Fruit fly (Drosophila melanogaster) whole organism, pupa: ENCODE measurements around the gene GV1.

Source experiments
- CG10348 ChIP-seq: fragments of 200-800 bp; sonication (Bioruptor generic); IDR thresholded peaks from 2 replicates; pipeline ENCODE4 v1.3.6; 2022; ENCODE audit warnings: missing biosample characterization, missing genetic modification characterization
- CG12605 ChIP-seq: fragments of 200-800 bp; sonication (Bioruptor generic); IDR thresholded peaks from 2 replicates; pipeline ENCODE4 v1.3.6; 2022; ENCODE audit warnings: missing biosample characterization, missing genetic modification characterization
- CG13204 ChIP-seq: fragments of 200-800 bp; sonication (Bioruptor generic); optimal IDR thresholded peaks from 2 replicates; lab custom pipeline; 2018; ENCODE audit warnings: missing biosample characterization, mild to moderate bottlenecking, missing genetic modification characterization, moderate library complexity
- CG14655 ChIP-seq: fragments of 200-800 bp; sonication (Bioruptor generic); optimal IDR thresholded peaks from 3 replicates; lab custom pipeline; 2017; ENCODE audit warnings: mild to moderate bottlenecking, missing biosample characterization, missing genetic modification reagents, missing genetic modification characterization
- CG15710 ChIP-seq: fragments of 200-800 bp; sonication (Bioruptor generic); optimal IDR thresholded peaks from 2 replicates; lab custom pipeline; 2018; ENCODE audit warnings: missing biosample characterization, mild to moderate bottlenecking, missing genetic modification characterization, moderate library complexity
- CG17806 ChIP-seq: fragments of 200-800 bp; sonication (Bioruptor generic); optimal IDR thresholded peaks from 2 replicates; lab custom pipeline; 2018; ENCODE audit warnings: missing biosample characterization, mild to moderate bottlenecking, missing genetic modification characterization, moderate library complexity
- CG32121 ChIP-seq: fragments of 200-800 bp; sonication (Bioruptor generic); IDR thresholded peaks from 2 replicates; pipeline ENCODE4 v1.3.6; 2022; ENCODE audit warnings: missing biosample characterization, missing genetic modification characterization
- CG34367 ChIP-seq: fragments of 200-800 bp; sonication (Bioruptor generic); optimal IDR thresholded peaks from 2 replicates; lab custom pipeline; 2018; ENCODE audit warnings: missing biosample characterization, mild to moderate bottlenecking, missing genetic modification characterization
- CG4496 ChIP-seq: fragments of 200-800 bp; sonication (Bioruptor generic); IDR thresholded peaks from 3 replicates; pipeline ENCODE4 v1.3.6; 2022; ENCODE audit warnings: missing biosample characterization, missing genetic modification characterization
- CG8159 ChIP-seq: fragments of 200-800 bp; sonication (Bioruptor generic); optimal IDR thresholded peaks from 3 replicates; lab custom pipeline; 2018; ENCODE audit warnings: missing biosample characterization, mild to moderate bottlenecking, missing genetic modification characterization, moderate library complexity
- CG8301 ChIP-seq: fragments of 200-800 bp; sonication (Bioruptor generic); optimal IDR thresholded peaks from 2 replicates; lab custom pipeline; 2018; ENCODE audit warnings: missing biosample characterization, mild to moderate bottlenecking, missing genetic modification characterization
- CG9948 ChIP-seq: fragments of 200-800 bp; sonication (Bioruptor generic); optimal IDR thresholded peaks from 2 replicates; lab custom pipeline; 2018; ENCODE audit warnings: missing biosample characterization, mild to moderate bottlenecking, missing genetic modification characterization, moderate library complexity
- D1 ChIP-seq: fragments of 200-800 bp; sonication (Bioruptor generic); optimal IDR thresholded peaks from 2 replicates; lab custom pipeline; 2018; ENCODE audit warnings: missing biosample characterization, mild to moderate bottlenecking, missing genetic modification characterization, moderate library complexity
- EcR ChIP-seq: fragments of 200-800 bp; sonication (Bioruptor generic); optimal IDR thresholded peaks from 3 replicates; lab custom pipeline; 2019; ENCODE audit warnings: missing biosample characterization, missing genetic modification characterization, mild to moderate bottlenecking, moderate library complexity, missing genetic modification reagents
- Ets98B ChIP-seq: fragments of 200-800 bp; sonication (Bioruptor generic); IDR thresholded peaks from 2 replicates; pipeline ENCODE4 v1.3.6; 2022; ENCODE audit warnings: missing biosample characterization, missing genetic modification characterization
- Pif1A ChIP-seq: fragments of 200-800 bp; sonication (Bioruptor generic); optimal IDR thresholded peaks from 3 replicates; lab custom pipeline; 2016; ENCODE audit warnings: missing biosample characterization, missing genetic modification characterization
- Pif1B ChIP-seq: fragments of 200-800 bp; sonication (Bioruptor generic); optimal IDR thresholded peaks from 3 replicates; lab custom pipeline; 2016; ENCODE audit warnings: missing biosample characterization, missing genetic modification characterization
- Snoo ChIP-seq: fragments of 200-800 bp; sonication (Bioruptor generic); optimal IDR thresholded peaks from 3 replicates; lab custom pipeline; 2017; ENCODE audit warnings: missing biosample characterization, mild to moderate bottlenecking, missing genetic modification characterization, inconsistent platforms
- fd96Ca ChIP-seq: fragments of 200-800 bp; sonication (Bioruptor generic); IDR thresholded peaks from 3 replicates; pipeline ENCODE4 v1.3.6; 2022; ENCODE audit warnings: missing biosample characterization, missing genetic modification characterization
- gl ChIP-seq: fragments of 200-800 bp; sonication (Bioruptor generic); optimal IDR thresholded peaks from 2 replicates; lab custom pipeline; 2018; ENCODE audit warnings: missing biosample characterization, mild to moderate bottlenecking, missing genetic modification characterization
- rn ChIP-seq: fragments of 200-800 bp; sonication (Bioruptor generic); IDR thresholded peaks from 2 replicates; pipeline ENCODE4 v1.3.6; 2022; ENCODE audit warnings: missing biosample characterization, missing genetic modification characterization

GV1 gene

dm6 chr3L:1798649-1799048 is 11.7 kb upstream of the GV1 start, which contains the start of gene Patj:
Patj (plus strand) TSS chr3L:1798803.
- TF ChIP-seq EcR = peak; percentile 17
- TF ChIP-seq CG13204 = no peak

- peak; percentile 5 for TF ChIP-seq EcR
- no peak for TF ChIP-seq gl (tag; lab: Kevin White, UChicago)
Measured at dm6 chr3L:1802802-1803201, 7.6 kb upstream of the GV1 start, which contains the start of the genes JTBR and CG42676. JTBR (minus strand) TSS chr3L:1802856. CG42676 (plus strand) TSS chr3L:1803107.

- TF ChIP-seq EcR = no peak
- peak; percentile 86 for TF ChIP-seq CG8159 (tag; lab: Kevin White, UChicago)
- no peak for TF ChIP-seq CG13204
- peak; percentile 83 for TF ChIP-seq rn (GFP tag; lab: Robert Waterston, UW)
- TF ChIP-seq CG12605 = peak; percentile 82
- peak; percentile 89 for TF ChIP-seq Pif1B (GFP tag; lab: Kevin White, UChicago)
- peak; percentile 85 for TF ChIP-seq CG15710 (tag; lab: Kevin White, UChicago)
- peak; percentile 60 for TF ChIP-seq Snoo (tag; lab: Kevin White, UChicago)
- peak; percentile 94 for TF ChIP-seq CG4496 (GFP tag; lab: Robert Waterston, UW)
- TF ChIP-seq gl (tag; lab: Kevin White, UChicago) = peak; percentile 79
- no peak for TF ChIP-seq Pif1A (GFP tag; lab: Kevin White, UChicago)
- peak; percentile 78 for TF ChIP-seq CG9948 (tag; lab: Kevin White, UChicago)
- TF ChIP-seq CG17806 = peak; percentile 87
- TF ChIP-seq fd96Ca (GFP tag; lab: Robert Waterston, UW) = peak; percentile 95
- TF ChIP-seq CG10348 (GFP tag; lab: Robert Waterston, UW) = peak; percentile 68
- TF ChIP-seq Ets98B (GFP tag; lab: Robert Waterston, UW) = peak; percentile 92
- peak; percentile 86 for TF ChIP-seq CG34367 (tag; lab: Kevin White, UChicago)
- TF ChIP-seq CG8301 = peak; percentile 78
- TF ChIP-seq D1 = no peak
- TF ChIP-seq CG32121 (GFP tag; lab: Robert Waterston, UW) = peak; percentile 85
- TF ChIP-seq CG14655 = no peak
Measured at dm6 chr3L:1808631-1809030, 1.8 kb upstream of the GV1 start.

dm6 chr3L:1816614-1817013 is 6.2 kb downstream of the GV1 start:
- no peak for TF ChIP-seq CG14655
- TF ChIP-seq EcR = peak; percentile 83
- TF ChIP-seq CG17806 = no peak

dm6 chr3L:1817405-1817804 is 7.0 kb downstream of the GV1 start:
- TF ChIP-seq CG12605 (no peak), CG14655 (no peak), CG13204 (no peak), Pif1A (GFP tag; lab: Kevin White, UChicago) (no peak), gl (tag; lab: Kevin White, UChicago) (no peak), EcR (no peak), CG4496 (GFP tag; lab: Robert Waterston, UW) (no peak), D1 (no peak), rn (GFP tag; lab: Robert Waterston, UW) (no peak), CG9948 (tag; lab: Kevin White, UChicago) (no peak), CG15710 (tag; lab: Kevin White, UChicago) (no peak), Ets98B (GFP tag; lab: Robert Waterston, UW) (no peak), CG17806 (no peak), fd96Ca (GFP tag; lab: Robert Waterston, UW) (no peak), Pif1B (GFP tag; lab: Kevin White, UChicago) (no peak)

dm6 chr3L:1818834-1819233 is 8.4 kb downstream of the GV1 start:
- no peak for TF ChIP-seq CG17806
- TF ChIP-seq CG12605 = no peak
- no peak for TF ChIP-seq D1
- no peak for TF ChIP-seq CG34367 (tag; lab: Kevin White, UChicago)
- no peak for TF ChIP-seq CG14655
- no peak for TF ChIP-seq CG8159 (tag; lab: Kevin White, UChicago)
- TF ChIP-seq EcR = peak; percentile 93
- no peak for TF ChIP-seq CG10348 (GFP tag; lab: Robert Waterston, UW)

dm6 chr3L:1821140-1821539 is 10.8 kb downstream of the GV1 start:
- TF ChIP-seq Pif1B (GFP tag; lab: Kevin White, UChicago) (no peak), CG34367 (tag; lab: Kevin White, UChicago) (no peak), EcR (peak; percentile 84), CG9948 (tag; lab: Kevin White, UChicago) (no peak), rn (GFP tag; lab: Robert Waterston, UW) (no peak), CG13204 (peak; percentile 36), D1 (no peak), CG8159 (tag; lab: Kevin White, UChicago) (no peak), CG8301 (no peak), gl (tag; lab: Kevin White, UChicago) (no peak), CG15710 (tag; lab: Kevin White, UChicago) (no peak), Snoo (tag; lab: Kevin White, UChicago) (no peak), CG32121 (GFP tag; lab: Robert Waterston, UW) (no peak), CG4496 (GFP tag; lab: Robert Waterston, UW) (no peak; the same call in 2 of the 3 replicates), CG10348 (GFP tag; lab: Robert Waterston, UW) (no peak)
- TF ChIP-seq, all 21 proteins: peak for 2
